Fruit fly (Drosophila melanogaster) whole organism, embryonic: ENCODE data around the gene Sfp23F.

Source experiments
- Ada2b ChIP-seq: fragments of 200-800 bp; sonication (Bioruptor generic); IDR thresholded peaks from 2 replicates; pipeline ENCODE4 v1.3.6; 2022; ENCODE audit warnings: missing biosample characterization, missing genetic modification characterization
- B-H2 ChIP-seq: fragments of 200-800 bp; sonication (Bioruptor generic); optimal IDR thresholded peaks from 2 replicates; lab custom pipeline; 2018; ENCODE audit warnings: missing biosample characterization, mild to moderate bottlenecking, missing genetic modification characterization
- BtbVII ChIP-seq: fragments of 200-800 bp; sonication (Bioruptor generic); optimal IDR thresholded peaks from 3 replicates; lab custom pipeline; 2017; ENCODE audit warnings: missing biosample characterization, mild to moderate bottlenecking, missing genetic modification characterization
- Bteb2 ChIP-seq: fragments of 200-800 bp; sonication (Bioruptor generic); optimal IDR thresholded peaks from 2 replicates; lab custom pipeline; 2016; ENCODE audit warnings: missing biosample characterization, missing genetic modification characterization
- CG10147 ChIP-seq: fragments of 200-800 bp; sonication (Bioruptor generic); optimal IDR thresholded peaks from 2 replicates; lab custom pipeline; 2019; ENCODE audit warnings: missing biosample characterization, mild to moderate bottlenecking, missing genetic modification characterization, moderate library complexity
- CG14441 ChIP-seq: fragments of 200-800 bp; sonication (Bioruptor generic); IDR thresholded peaks from 2 replicates; pipeline ENCODE4 v1.3.6; 2022; ENCODE audit warnings: missing biosample characterization, missing genetic modification characterization
- CG15696 ChIP-seq: fragments of 200-800 bp; sonication (Bioruptor generic); optimal IDR thresholded peaks from 2 replicates; lab custom pipeline; 2019; ENCODE audit warnings: missing biosample characterization, mild to moderate bottlenecking, missing genetic modification characterization, moderate library complexity
- CG17568 ChIP-seq: fragments of 200-800 bp; sonication (Bioruptor generic); optimal IDR thresholded peaks from 2 replicates; lab custom pipeline; 2018; ENCODE audit warnings: missing biosample characterization, mild to moderate bottlenecking, missing genetic modification characterization, moderate library complexity
- CG6272 ChIP-seq: fragments of 200-800 bp; sonication (Bioruptor generic); IDR thresholded peaks from 2 replicates; pipeline ENCODE4 v1.3.6; 2022; ENCODE audit warnings: missing biosample characterization, missing genetic modification characterization
- CG6654 ChIP-seq: fragments of 200-800 bp; sonication (Bioruptor generic); optimal IDR thresholded peaks from 2 replicates; lab custom pipeline; 2017; ENCODE audit warnings: missing biosample characterization, mild to moderate bottlenecking, missing genetic modification characterization
- CG6689 ChIP-seq: fragments of 200-800 bp; sonication (Bioruptor generic); IDR thresholded peaks from 2 replicates; pipeline ENCODE4 v1.3.6; 2022; ENCODE audit warnings: missing biosample characterization, missing genetic modification characterization
- CG6765 ChIP-seq: fragments of 200-800 bp; sonication (Bioruptor generic); optimal IDR thresholded peaks from 3 replicates; lab custom pipeline; 2017; ENCODE audit warnings: missing biosample characterization, mild to moderate bottlenecking, missing genetic modification characterization
- CkIIα-i1 ChIP-seq: fragments of 200-800 bp; sonication (Bioruptor generic); IDR thresholded peaks from 2 replicates; pipeline ENCODE4 v1.3.6; 2022; ENCODE audit warnings: missing biosample characterization, missing genetic modification characterization
- Dfd ChIP-seq, 2 experiments: fragments of >200 bp; optimal IDR thresholded peaks; 2 replicates each; lab custom pipeline; 2017; ENCODE audit warnings: missing biosample characterization in 2 of 2, missing genetic modification characterization in 2 of 2
- Dref ChIP-seq: fragments of 200-800 bp; sonication (Bioruptor generic); IDR thresholded peaks from 2 replicates; pipeline ENCODE4 v1.3.6; 2022; ENCODE audit warnings: missing biosample characterization, missing genetic modification characterization
- Ets97D ChIP-seq: fragments of 200-800 bp; sonication (Bioruptor generic); optimal IDR thresholded peaks from 3 replicates; lab custom pipeline; 2016; ENCODE audit warnings: missing biosample characterization, missing genetic modification characterization
- Lpt ChIP-seq: fragments of >200 bp; optimal IDR thresholded peaks from 2 replicates; lab custom pipeline; 2018; ENCODE audit warnings: missing biosample characterization, missing genetic modification characterization
- NC2α ChIP-seq: fragments of 200-800 bp; sonication (Bioruptor generic); optimal IDR thresholded peaks from 2 replicates; lab custom pipeline; 2016; ENCODE audit warnings: missing biosample characterization, missing genetic modification characterization
- Optix ChIP-seq: fragments of 200-800 bp; sonication (Bioruptor generic); IDR thresholded peaks from 3 replicates; pipeline ENCODE4 v1.3.6; 2022; ENCODE audit warnings: missing biosample characterization, missing genetic modification characterization
- Sin3A ChIP-seq: fragments of >200 bp; optimal IDR thresholded peaks from 2 replicates; lab custom pipeline; 2018
- Ssrp ChIP-seq: fragments of 200-800 bp; sonication (Bioruptor generic); optimal IDR thresholded peaks from 2 replicates; lab custom pipeline; 2018; ENCODE audit warnings: missing biosample characterization, mild to moderate bottlenecking, missing genetic modification characterization, moderate library complexity
- Trl ChIP-seq, 3 experiments: fragments of >200 bp in 2 of 3; fragments of 200-800 bp in 1 of 3; sonication (Bioruptor generic) in 1 of 3; optimal IDR thresholded peaks; 2 replicates in 1 of 3; 3 replicates in 2 of 3; lab custom pipeline; 2016 to 2017; ENCODE audit warnings: missing biosample characterization in 1 of 3, missing genetic modification characterization in 1 of 3
- aop ChIP-seq: fragments of 200-800 bp; sonication (Bioruptor generic); IDR thresholded peaks from 2 replicates; pipeline ENCODE4 v1.3.6; 2022; ENCODE audit warnings: missing biosample characterization, missing genetic modification characterization
- cad ChIP-seq: fragments of >200 bp; optimal IDR thresholded peaks from 2 replicates; lab custom pipeline; 2017; ENCODE audit warnings: missing biosample characterization, missing genetic modification characterization
- cas ChIP-seq: fragments of 200-800 bp; sonication (Bioruptor generic); IDR thresholded peaks from 2 replicates; pipeline ENCODE4 v1.3.6; 2022; ENCODE audit warnings: missing biosample characterization, missing genetic modification characterization
- crol ChIP-seq: fragments of 200-800 bp; sonication (Bioruptor generic); IDR thresholded peaks from 2 replicates; pipeline ENCODE4 v1.3.6; 2022; ENCODE audit warnings: missing biosample characterization, missing genetic modification characterization
- danr ChIP-seq: fragments of 200-800 bp; sonication (Bioruptor generic); IDR thresholded peaks from 2 replicates; pipeline ENCODE4 v1.3.6; 2022; ENCODE audit warnings: missing biosample characterization, missing genetic modification characterization
- esg ChIP-seq: fragments of 200-800 bp; sonication (Bioruptor generic); conservative IDR thresholded peaks from 2 replicates; pipeline ENCODE4 v1.3.6; 2022; ENCODE audit warnings: missing biosample characterization, missing genetic modification characterization
- eyg ChIP-seq: fragments of 200-800 bp; sonication (Bioruptor generic); optimal IDR thresholded peaks from 3 replicates; lab custom pipeline; 2016; ENCODE audit warnings: missing biosample characterization, missing genetic modification characterization
- fd96Cb ChIP-seq: fragments of 200-800 bp; sonication (Bioruptor generic); optimal IDR thresholded peaks from 2 replicates; lab custom pipeline; 2018; ENCODE audit warnings: missing biosample characterization, mild to moderate bottlenecking, missing genetic modification characterization, moderate library complexity
- grau ChIP-seq: fragments of 200-800 bp; optimal IDR thresholded peaks from 3 replicates; lab custom pipeline; 2019; ENCODE audit warnings: missing biosample characterization, mild to moderate bottlenecking, missing genetic modification characterization, moderate library complexity
- gro ChIP-seq: fragments of 200-800 bp; sonication (Bioruptor generic); optimal IDR thresholded peaks from 2 replicates; lab custom pipeline; 2016; ENCODE audit warnings: missing biosample characterization, missing genetic modification characterization
- gsb ChIP-seq: fragments of 200-800 bp; sonication (Bioruptor generic); IDR thresholded peaks from 2 replicates; pipeline ENCODE4 v1.3.6; 2022; ENCODE audit warnings: missing biosample characterization, missing genetic modification characterization
- hb ChIP-seq: fragments of 200-800 bp; sonication (Bioruptor generic); IDR thresholded peaks from 3 replicates; pipeline ENCODE4 v1.3.6; 2022; ENCODE audit warnings: missing biosample characterization, missing genetic modification characterization; ENCODE audit not compliant: partially characterized antibody
- hth ChIP-seq: fragments of >200 bp; optimal IDR thresholded peaks from 2 replicates; lab custom pipeline; 2017; ENCODE audit warnings: inconsistent platforms
- jigr1 ChIP-seq: fragments of 200-800 bp; sonication (Bioruptor generic); IDR thresholded peaks from 3 replicates; pipeline ENCODE4 v1.3.6; 2022; ENCODE audit warnings: missing biosample characterization, missing genetic modification characterization
- lab ChIP-seq: fragments of 200-800 bp; sonication (Bioruptor generic); optimal IDR thresholded peaks from 3 replicates; lab custom pipeline; 2017; ENCODE audit warnings: missing biosample characterization, missing genetic modification characterization, mild to moderate bottlenecking, moderate library complexity, missing genetic modification reagents
- lilli ChIP-seq: fragments of 200-800 bp; sonication (Bioruptor generic); optimal IDR thresholded peaks from 3 replicates; lab custom pipeline; 2016; ENCODE audit warnings: missing biosample characterization, missing genetic modification characterization
- nom ChIP-seq: fragments of 200-800 bp; sonication (Bioruptor generic); optimal IDR thresholded peaks from 2 replicates; lab custom pipeline; 2017; ENCODE audit warnings: missing biosample characterization, missing genetic modification characterization, mild to moderate bottlenecking, moderate library complexity, missing genetic modification reagents
- pho ChIP-seq: fragments of 200-800 bp; sonication (Bioruptor generic); optimal IDR thresholded peaks from 2 replicates; lab custom pipeline; 2016; ENCODE audit warnings: missing biosample characterization, missing genetic modification characterization
- ranshi ChIP-seq: fragments of 200-800 bp; sonication (Bioruptor generic); IDR thresholded peaks from 2 replicates; pipeline ENCODE4 v1.3.6; 2022; ENCODE audit warnings: missing biosample characterization, missing genetic modification characterization
- ro ChIP-seq: fragments of 200-800 bp; sonication (Bioruptor generic); IDR thresholded peaks from 2 replicates; pipeline ENCODE4 v1.3.6; 2022; ENCODE audit warnings: missing biosample characterization, missing genetic modification characterization
- row ChIP-seq: fragments of 200-800 bp; sonication (Bioruptor generic); IDR thresholded peaks from 3 replicates; pipeline ENCODE4 v1.3.6; 2022; ENCODE audit warnings: missing biosample characterization, missing genetic modification characterization
- sob ChIP-seq: fragments of 200-800 bp; sonication (Bioruptor generic); IDR thresholded peaks from 2 replicates; pipeline ENCODE4 v1.3.6; 2022; ENCODE audit warnings: missing biosample characterization, missing genetic modification characterization
- trh ChIP-seq: fragments of 200-800 bp; sonication (Bioruptor generic); optimal IDR thresholded peaks from 2 replicates; lab custom pipeline; 2016; ENCODE audit warnings: missing biosample characterization, missing genetic modification characterization
- unpg ChIP-seq: fragments of 200-800 bp; sonication (Bioruptor generic); optimal IDR thresholded peaks from 3 replicates; lab custom pipeline; 2018; ENCODE audit warnings: missing biosample characterization, mild to moderate bottlenecking, missing genetic modification characterization, moderate library complexity

Sfp23F gene

DNA sequence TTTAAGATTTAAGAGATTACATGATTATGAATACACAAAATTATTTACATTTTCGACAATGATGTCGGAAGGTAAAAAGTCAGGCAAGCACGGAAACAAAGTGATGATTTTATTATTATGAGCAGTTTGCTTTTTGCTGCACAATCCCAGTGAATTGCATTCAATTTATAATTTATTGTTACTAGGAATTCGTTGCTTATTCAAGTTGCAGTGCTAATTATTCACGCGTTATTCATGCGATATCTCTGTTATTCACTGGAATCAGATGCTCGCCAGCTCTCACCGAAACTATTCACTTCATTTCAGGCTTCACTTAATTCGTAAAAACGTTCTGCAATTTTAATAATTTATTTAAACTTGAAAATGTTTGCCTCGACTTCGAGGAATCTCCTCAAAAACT is 33.8 kb downstream of the Sfp23F start:
- TF ChIP-seq BtbVII (GFP tag; lab: Kevin White, UChicago) (no peak), lab (GFP tag; lab: Kevin White, UChicago) (no peak), cad (no peak), Ada2b (GFP tag; lab: Robert Waterston, UW) (no peak), ranshi (GFP tag; lab: Robert Waterston, UW) (no peak), ro (GFP tag; lab: Robert Waterston, UW) (no peak), sob (GFP tag; lab: Robert Waterston, UW) (no peak), Dref (GFP tag; lab: Robert Waterston, UW) (no peak), Optix (GFP tag; lab: Robert Waterston, UW) (no peak), CG15696 (tag; lab: Kevin White, UChicago) (no peak), CG14441 (GFP tag; lab: Robert Waterston, UW) (no peak)

DNA sequence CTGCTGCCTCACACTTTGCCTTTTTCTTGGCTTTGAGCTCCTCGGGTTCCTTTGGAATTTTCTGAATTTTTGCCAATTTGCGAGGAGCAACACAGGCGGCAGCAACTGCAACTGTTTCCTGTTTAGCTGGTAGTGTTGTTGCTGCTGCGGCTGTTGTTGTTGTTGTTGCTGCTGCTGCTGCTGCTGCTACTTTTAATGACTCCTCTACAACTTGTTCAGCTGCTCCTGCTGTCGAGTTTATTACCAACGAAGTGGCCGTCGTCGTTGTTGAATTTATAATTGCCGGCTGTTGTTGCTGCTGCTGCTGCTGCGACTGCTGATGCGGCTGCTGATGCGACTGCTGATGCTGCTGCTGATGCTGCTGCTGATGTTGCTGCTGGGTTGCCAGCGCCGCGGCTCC is 34.6 kb downstream of the Sfp23F start:
- TF ChIP-seq Dfd (GFP tag; optimal IDR thresholded peaks at IDR 0.05; lab: Kevin White, UChicago) (peak in 1 of 2 experiments; percentile 32), Trl (optimal IDR thresholded peaks at IDR 0.05; lab: Kevin White, UChicago) (no peak), Trl (GFP tag; optimal IDR thresholded peaks at IDR 0.05; lab: Kevin White, UChicago) (no peak), crol (no peak), cas (GFP tag; lab: Robert Waterston, UW) (no peak)

DNA sequence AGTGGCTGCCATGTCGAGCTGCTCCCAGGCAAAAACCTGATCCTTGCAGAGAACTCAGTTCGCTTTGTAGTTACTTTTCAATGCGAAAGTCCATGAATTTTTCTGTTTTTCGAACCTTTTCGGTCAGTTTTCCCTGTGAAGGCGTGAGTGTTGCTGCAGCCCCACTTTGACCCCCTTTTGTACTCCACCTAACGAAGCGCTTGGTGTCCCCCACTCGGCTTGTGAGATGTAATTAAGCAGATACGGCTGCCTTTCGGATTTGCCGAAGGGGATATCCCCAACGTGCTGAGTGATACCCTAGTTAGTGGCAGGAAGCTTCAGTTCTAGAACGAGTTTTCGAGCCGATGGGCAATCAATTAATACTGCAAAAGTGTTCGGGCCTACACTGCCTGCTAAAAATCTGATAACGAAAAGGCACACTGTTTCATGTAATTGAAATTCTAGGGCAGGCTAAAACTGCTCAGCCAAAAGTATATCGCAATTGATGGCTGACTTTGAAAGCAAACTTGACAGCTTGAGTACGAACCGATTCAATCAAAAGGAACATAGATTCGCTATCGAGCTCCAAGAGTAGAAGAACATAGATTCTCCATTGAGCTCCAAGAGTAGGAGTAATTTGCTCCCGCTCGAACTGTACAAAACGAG is 35.8 kb downstream of the Sfp23F start:
- TF ChIP-seq fd96Cb (tag; lab: Kevin White, UChicago) (no peak), grau (no peak), NC2α (GFP tag; lab: Kevin White, UChicago) (no peak), CG6654 (GFP tag; lab: Kevin White, UChicago) (no peak), nom (GFP tag; lab: Kevin White, UChicago) (peak; percentile 43)

DNA sequence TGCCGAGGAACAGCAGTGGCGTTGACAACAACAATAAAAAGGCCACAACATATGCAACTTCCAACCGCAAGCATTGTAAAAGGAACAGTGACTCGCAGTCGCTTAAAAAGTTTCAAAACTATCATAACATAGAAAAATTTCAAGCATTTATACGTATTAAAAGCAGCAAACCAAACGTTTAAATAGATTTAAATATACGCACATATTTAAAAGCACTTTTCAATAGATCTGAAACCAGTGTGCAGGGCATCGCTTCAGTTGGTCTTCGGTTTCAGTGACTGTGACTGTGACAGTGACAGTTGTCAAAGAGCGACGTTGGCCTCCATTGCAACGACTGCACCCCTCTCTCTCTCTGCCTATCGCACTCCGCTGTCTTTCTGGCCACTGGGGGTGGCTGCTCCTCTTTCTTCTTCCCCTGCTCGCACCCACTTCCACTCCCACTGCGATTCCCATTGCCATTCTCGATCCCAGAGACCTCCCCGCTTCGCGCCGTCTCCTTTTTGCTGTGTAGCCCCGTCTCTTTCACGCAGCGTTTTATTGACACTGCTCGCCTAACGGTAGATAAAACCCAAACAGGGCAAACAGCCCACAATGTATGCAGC is 39.3 kb downstream of the Sfp23F start:
- TF ChIP-seq unpg (GFP tag; lab: Kevin White, UChicago) (peak; percentile 87), hb (peak; percentile 55; the same call in 2 of the 3 replicates), gsb (no peak), Lpt (no peak), B-H2 (GFP tag; lab: Kevin White, UChicago) (no peak), CG6272 (GFP tag; lab: Robert Waterston, UW) (peak; percentile 75), CkIIα-i1 (no peak), CG17568 (GFP tag; lab: Kevin White, UChicago) (peak; percentile 31), fd96Cb (tag; lab: Kevin White, UChicago) (peak; percentile 90), jigr1 (peak; percentile 87; the same call in 2 of the 3 replicates), Ssrp (tag; lab: Kevin White, UChicago) (peak; percentile 80), CG6765 (GFP tag; lab: Kevin White, UChicago) (no peak), pho (no peak), lilli (GFP tag; lab: Kevin White, UChicago) (peak; percentile 32), gro (GFP tag; lab: Kevin White, UChicago) (no peak), eyg (GFP tag; lab: Kevin White, UChicago) (peak; percentile 58), CG6689 (GFP tag; lab: Robert Waterston, UW) (peak; percentile 92), Ets97D (GFP tag; lab: Kevin White, UChicago) (peak; percentile 31), trh (no peak), ro (GFP tag; lab: Robert Waterston, UW) (peak; percentile 65; the same call in 1 of the 2 replicates), CG10147 (GFP tag; lab: Kevin White, UChicago) (peak; percentile 1), danr (GFP tag; lab: Robert Waterston, UW) (peak; percentile 79), hth (lab: Kevin White, UChicago) (no peak), Bteb2 (GFP tag; lab: Kevin White, UChicago) (no peak), row (GFP tag; lab: Robert Waterston, UW) (peak; percentile 84), aop (GFP tag; lab: Robert Waterston, UW) (peak; percentile 78; the same call in 1 of the 2 replicates), Sin3A (lab: Kevin White, UChicago) (no peak), esg (peak; percentile 81)
